Worm (Caenorhabditis elegans): ENCODE data around the gene F49E12.7.

DNA sequence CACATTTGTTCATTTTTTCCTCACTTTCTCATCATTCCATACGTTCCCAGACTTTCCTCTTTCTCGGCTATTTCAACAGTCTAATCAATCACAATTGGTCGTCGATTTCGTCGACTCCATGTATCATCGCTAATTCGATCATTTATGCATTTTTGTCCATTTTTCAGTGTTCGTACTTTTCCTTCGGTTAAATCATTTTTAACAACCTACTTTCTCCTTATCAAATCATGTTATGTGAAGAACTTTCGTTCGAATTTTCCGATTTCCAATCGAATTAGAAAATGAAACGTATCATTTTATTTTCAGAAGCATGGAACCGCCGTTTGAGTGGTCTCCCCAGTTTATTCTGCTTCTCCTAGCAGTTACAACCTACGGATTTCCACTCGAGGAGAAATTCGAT is 49.6 kb downstream of the F49E12.7 start, which contains the start of gene eff-1:
- no peak for TF ChIP-seq ets-7 (tag; optimal IDR thresholded peaks at IDR 0.05)
- TF ChIP-seq B0310.2 (tag; optimal IDR thresholded peaks at IDR 0.05) = no peak

Data from whole organism, early embryonic.